Fruit fly (Drosophila melanogaster) whole organism, pupa: ENCODE data around the gene Rtca.

Experiments used
- CG10348 ChIP-seq: fragments of 200-800 bp; sonication (Bioruptor generic); IDR thresholded peaks from 2 replicates; pipeline ENCODE4 v1.3.6; 2022; ENCODE audit warnings: missing biosample characterization, missing genetic modification characterization
- CG12605 ChIP-seq: fragments of 200-800 bp; sonication (Bioruptor generic); IDR thresholded peaks from 2 replicates; pipeline ENCODE4 v1.3.6; 2022; ENCODE audit warnings: missing biosample characterization, missing genetic modification characterization
- CG13204 ChIP-seq: fragments of 200-800 bp; sonication (Bioruptor generic); optimal IDR thresholded peaks from 2 replicates; lab custom pipeline; 2018; ENCODE audit warnings: missing biosample characterization, mild to moderate bottlenecking, missing genetic modification characterization, moderate library complexity
- CG14655 ChIP-seq: fragments of 200-800 bp; sonication (Bioruptor generic); optimal IDR thresholded peaks from 3 replicates; lab custom pipeline; 2017; ENCODE audit warnings: mild to moderate bottlenecking, missing biosample characterization, missing genetic modification reagents, missing genetic modification characterization
- CG15710 ChIP-seq: fragments of 200-800 bp; sonication (Bioruptor generic); optimal IDR thresholded peaks from 2 replicates; lab custom pipeline; 2018; ENCODE audit warnings: missing biosample characterization, mild to moderate bottlenecking, missing genetic modification characterization, moderate library complexity
- CG17806 ChIP-seq: fragments of 200-800 bp; sonication (Bioruptor generic); optimal IDR thresholded peaks from 2 replicates; lab custom pipeline; 2018; ENCODE audit warnings: missing biosample characterization, mild to moderate bottlenecking, missing genetic modification characterization, moderate library complexity
- CG32121 ChIP-seq: fragments of 200-800 bp; sonication (Bioruptor generic); IDR thresholded peaks from 2 replicates; pipeline ENCODE4 v1.3.6; 2022; ENCODE audit warnings: missing biosample characterization, missing genetic modification characterization
- CG34367 ChIP-seq: fragments of 200-800 bp; sonication (Bioruptor generic); optimal IDR thresholded peaks from 2 replicates; lab custom pipeline; 2018; ENCODE audit warnings: missing biosample characterization, mild to moderate bottlenecking, missing genetic modification characterization
- CG4496 ChIP-seq: fragments of 200-800 bp; sonication (Bioruptor generic); IDR thresholded peaks from 3 replicates; pipeline ENCODE4 v1.3.6; 2022; ENCODE audit warnings: missing biosample characterization, missing genetic modification characterization
- CG8159 ChIP-seq: fragments of 200-800 bp; sonication (Bioruptor generic); optimal IDR thresholded peaks from 3 replicates; lab custom pipeline; 2018; ENCODE audit warnings: missing biosample characterization, mild to moderate bottlenecking, missing genetic modification characterization, moderate library complexity
- CG8301 ChIP-seq: fragments of 200-800 bp; sonication (Bioruptor generic); optimal IDR thresholded peaks from 2 replicates; lab custom pipeline; 2018; ENCODE audit warnings: missing biosample characterization, mild to moderate bottlenecking, missing genetic modification characterization
- CG9948 ChIP-seq: fragments of 200-800 bp; sonication (Bioruptor generic); optimal IDR thresholded peaks from 2 replicates; lab custom pipeline; 2018; ENCODE audit warnings: missing biosample characterization, mild to moderate bottlenecking, missing genetic modification characterization, moderate library complexity
- D1 ChIP-seq: fragments of 200-800 bp; sonication (Bioruptor generic); optimal IDR thresholded peaks from 2 replicates; lab custom pipeline; 2018; ENCODE audit warnings: missing biosample characterization, mild to moderate bottlenecking, missing genetic modification characterization, moderate library complexity
- EcR ChIP-seq: fragments of 200-800 bp; sonication (Bioruptor generic); optimal IDR thresholded peaks from 3 replicates; lab custom pipeline; 2019; ENCODE audit warnings: missing biosample characterization, missing genetic modification characterization, mild to moderate bottlenecking, moderate library complexity, missing genetic modification reagents
- Ets98B ChIP-seq: fragments of 200-800 bp; sonication (Bioruptor generic); IDR thresholded peaks from 2 replicates; pipeline ENCODE4 v1.3.6; 2022; ENCODE audit warnings: missing biosample characterization, missing genetic modification characterization
- Pif1A ChIP-seq: fragments of 200-800 bp; sonication (Bioruptor generic); optimal IDR thresholded peaks from 3 replicates; lab custom pipeline; 2016; ENCODE audit warnings: missing biosample characterization, missing genetic modification characterization
- Pif1B ChIP-seq: fragments of 200-800 bp; sonication (Bioruptor generic); optimal IDR thresholded peaks from 3 replicates; lab custom pipeline; 2016; ENCODE audit warnings: missing biosample characterization, missing genetic modification characterization
- Snoo ChIP-seq: fragments of 200-800 bp; sonication (Bioruptor generic); optimal IDR thresholded peaks from 3 replicates; lab custom pipeline; 2017; ENCODE audit warnings: missing biosample characterization, mild to moderate bottlenecking, missing genetic modification characterization, inconsistent platforms
- fd96Ca ChIP-seq: fragments of 200-800 bp; sonication (Bioruptor generic); IDR thresholded peaks from 3 replicates; pipeline ENCODE4 v1.3.6; 2022; ENCODE audit warnings: missing biosample characterization, missing genetic modification characterization
- gl ChIP-seq: fragments of 200-800 bp; sonication (Bioruptor generic); optimal IDR thresholded peaks from 2 replicates; lab custom pipeline; 2018; ENCODE audit warnings: missing biosample characterization, mild to moderate bottlenecking, missing genetic modification characterization
- rn ChIP-seq: fragments of 200-800 bp; sonication (Bioruptor generic); IDR thresholded peaks from 2 replicates; pipeline ENCODE4 v1.3.6; 2022; ENCODE audit warnings: missing biosample characterization, missing genetic modification characterization

The Rtca gene

dm6 chrX:2121716-2122601, 49.7 kb downstream of the Rtca start:
- TF ChIP-seq Ets98B, result peak; percentile 67
- TF ChIP-seq Snoo (tag; lab: Kevin White, UChicago), result peak; percentile 2
- peak; percentile 53 for TF ChIP-seq CG34367 (tag; lab: Kevin White, UChicago)
- peak; percentile 51; the same call in 1 of the 3 replicates for TF ChIP-seq fd96Ca (GFP tag; lab: Robert Waterston, UW)
- peak; percentile 40 for TF ChIP-seq EcR (GFP tag; lab: Kevin White, UChicago)
- TF ChIP-seq CG15710, result peak; percentile 68
- TF ChIP-seq CG9948 (tag; lab: Kevin White, UChicago), result peak; percentile 63
- peak; percentile 55 for TF ChIP-seq gl (tag; lab: Kevin White, UChicago)
- no peak for TF ChIP-seq CG8301 (tag; lab: Kevin White, UChicago)
- TF ChIP-seq Pif1A (GFP tag; lab: Kevin White, UChicago), result peak; percentile 72
- TF ChIP-seq CG13204, result peak; percentile 34
- peak; percentile 80 for TF ChIP-seq CG32121 (GFP tag; lab: Robert Waterston, UW)
- TF ChIP-seq rn (GFP tag; lab: Robert Waterston, UW), result 0 out of 2 replicates have a peak, but pooled peaks have one; percentile 35
- TF ChIP-seq CG10348 (GFP tag; lab: Robert Waterston, UW), result no peak
- TF ChIP-seq CG8159 (tag; lab: Kevin White, UChicago), result peak; percentile 71
- TF ChIP-seq D1, result no peak
- peak; percentile 57 for TF ChIP-seq Pif1B (GFP tag; lab: Kevin White, UChicago)
- TF ChIP-seq CG12605 (GFP tag; lab: Robert Waterston, UW), result no peak
- peak; percentile 58 for TF ChIP-seq CG17806 (tag; lab: Kevin White, UChicago)
- no peak for TF ChIP-seq CG14655 (GFP tag; lab: Kevin White, UChicago)
- peak; percentile 75 for TF ChIP-seq CG4496 (GFP tag; lab: Robert Waterston, UW)

- TF ChIP-seq CG32121 (GFP tag; lab: Robert Waterston, UW) (peak; percentile 88), CG4496 (GFP tag; lab: Robert Waterston, UW) (peak; percentile 93), Snoo (tag; lab: Kevin White, UChicago) (peak; percentile 61), CG9948 (tag; lab: Kevin White, UChicago) (peak; percentile 24), CG10348 (GFP tag; lab: Robert Waterston, UW) (no peak), Ets98B (peak; percentile 84), gl (tag; lab: Kevin White, UChicago) (peak; percentile 97), Pif1A (GFP tag; lab: Kevin White, UChicago) (peak; percentile 29), CG17806 (tag; lab: Kevin White, UChicago) (peak; percentile 60), rn (GFP tag; lab: Robert Waterston, UW) (peak; percentile 90), CG12605 (GFP tag; lab: Robert Waterston, UW) (peak; percentile 88), EcR (GFP tag; lab: Kevin White, UChicago) (peak; percentile 10), CG14655 (GFP tag; lab: Kevin White, UChicago) (peak; percentile 82), CG15710 (peak; percentile 69), CG34367 (tag; lab: Kevin White, UChicago) (peak; percentile 88), CG8159 (tag; lab: Kevin White, UChicago) (peak; percentile 60), Pif1B (GFP tag; lab: Kevin White, UChicago) (no peak), D1 (no peak), fd96Ca (GFP tag; lab: Robert Waterston, UW) (peak; percentile 89), CG13204 (peak; percentile 78), CG8301 (tag; lab: Kevin White, UChicago) (peak; percentile 76)
Measured at dm6 chrX:2123013-2123964, 51.1 kb downstream of the Rtca start, which contains the start of gene ph-d. Gene ph-d, minus strand, starts transcription at chrX:2123286.

dm6 chrX:2123965-2124688, 51.9 kb downstream of the Rtca start:
- TF ChIP-seq CG17806 (tag; lab: Kevin White, UChicago), result peak; percentile 86
- TF ChIP-seq CG13204, result peak; percentile 69
- peak; percentile 97 for TF ChIP-seq CG8159 (tag; lab: Kevin White, UChicago)
- TF ChIP-seq CG9948 (tag; lab: Kevin White, UChicago), result peak; percentile 96
- TF ChIP-seq CG10348 (GFP tag; lab: Robert Waterston, UW), result peak; percentile 75
- peak; percentile 82 for TF ChIP-seq CG34367 (tag; lab: Kevin White, UChicago)
- TF ChIP-seq rn (GFP tag; lab: Robert Waterston, UW), result peak; percentile 90
- peak; percentile 58; the same call in 1 of the 2 replicates for TF ChIP-seq CG32121 (GFP tag; lab: Robert Waterston, UW)
- TF ChIP-seq Pif1A (GFP tag; lab: Kevin White, UChicago), result peak; percentile 82
- peak; percentile 12 for TF ChIP-seq EcR (GFP tag; lab: Kevin White, UChicago)
- TF ChIP-seq CG15710, result peak; percentile 94
- peak; percentile 89 for TF ChIP-seq Snoo (tag; lab: Kevin White, UChicago)
- peak; percentile 90 for TF ChIP-seq D1
- peak; percentile 53 for TF ChIP-seq CG8301 (tag; lab: Kevin White, UChicago)
- peak; percentile 82 for TF ChIP-seq fd96Ca (GFP tag; lab: Robert Waterston, UW)
- TF ChIP-seq CG14655 (GFP tag; lab: Kevin White, UChicago), result peak; percentile 93
- TF ChIP-seq Pif1B (GFP tag; lab: Kevin White, UChicago), result peak; percentile 67
- TF ChIP-seq CG4496 (GFP tag; lab: Robert Waterston, UW), result peak; percentile 94
- peak; percentile 95 for TF ChIP-seq CG12605 (GFP tag; lab: Robert Waterston, UW)
- TF ChIP-seq gl (tag; lab: Kevin White, UChicago), result peak; percentile 95
- TF ChIP-seq Ets98B, result peak; percentile 84
